Fruit fly (Drosophila melanogaster) whole organism, pupa: Measurements from ENCODE around the gene Ubc6.

Experiments
- CG10348 ChIP-seq: fragments of 200-800 bp; sonication (Bioruptor generic); IDR thresholded peaks from 2 replicates; pipeline ENCODE4 v1.3.6; 2022; ENCODE audit warnings: missing biosample characterization, missing genetic modification characterization
- CG15710 ChIP-seq: fragments of 200-800 bp; sonication (Bioruptor generic); optimal IDR thresholded peaks from 2 replicates; lab custom pipeline; 2018; ENCODE audit warnings: missing biosample characterization, mild to moderate bottlenecking, missing genetic modification characterization, moderate library complexity
- CG17806 ChIP-seq: fragments of 200-800 bp; sonication (Bioruptor generic); optimal IDR thresholded peaks from 2 replicates; lab custom pipeline; 2018; ENCODE audit warnings: missing biosample characterization, mild to moderate bottlenecking, missing genetic modification characterization, moderate library complexity
- CG32121 ChIP-seq: fragments of 200-800 bp; sonication (Bioruptor generic); IDR thresholded peaks from 2 replicates; pipeline ENCODE4 v1.3.6; 2022; ENCODE audit warnings: missing biosample characterization, missing genetic modification characterization
- CG34367 ChIP-seq: fragments of 200-800 bp; sonication (Bioruptor generic); optimal IDR thresholded peaks from 2 replicates; lab custom pipeline; 2018; ENCODE audit warnings: missing biosample characterization, mild to moderate bottlenecking, missing genetic modification characterization
- CG8159 ChIP-seq: fragments of 200-800 bp; sonication (Bioruptor generic); optimal IDR thresholded peaks from 3 replicates; lab custom pipeline; 2018; ENCODE audit warnings: missing biosample characterization, mild to moderate bottlenecking, missing genetic modification characterization, moderate library complexity
- CG9948 ChIP-seq: fragments of 200-800 bp; sonication (Bioruptor generic); optimal IDR thresholded peaks from 2 replicates; lab custom pipeline; 2018; ENCODE audit warnings: missing biosample characterization, mild to moderate bottlenecking, missing genetic modification characterization, moderate library complexity
- D1 ChIP-seq: fragments of 200-800 bp; sonication (Bioruptor generic); optimal IDR thresholded peaks from 2 replicates; lab custom pipeline; 2018; ENCODE audit warnings: missing biosample characterization, mild to moderate bottlenecking, missing genetic modification characterization, moderate library complexity
- EcR ChIP-seq: fragments of 200-800 bp; sonication (Bioruptor generic); optimal IDR thresholded peaks from 3 replicates; lab custom pipeline; 2019; ENCODE audit warnings: missing biosample characterization, missing genetic modification characterization, mild to moderate bottlenecking, moderate library complexity, missing genetic modification reagents
- Ets98B ChIP-seq: fragments of 200-800 bp; sonication (Bioruptor generic); IDR thresholded peaks from 2 replicates; pipeline ENCODE4 v1.3.6; 2022; ENCODE audit warnings: missing biosample characterization, missing genetic modification characterization
- Pif1A ChIP-seq: fragments of 200-800 bp; sonication (Bioruptor generic); optimal IDR thresholded peaks from 3 replicates; lab custom pipeline; 2016; ENCODE audit warnings: missing biosample characterization, missing genetic modification characterization
- gl ChIP-seq: fragments of 200-800 bp; sonication (Bioruptor generic); optimal IDR thresholded peaks from 2 replicates; lab custom pipeline; 2018; ENCODE audit warnings: missing biosample characterization, mild to moderate bottlenecking, missing genetic modification characterization
- rn ChIP-seq: fragments of 200-800 bp; sonication (Bioruptor generic); IDR thresholded peaks from 2 replicates; pipeline ENCODE4 v1.3.6; 2022; ENCODE audit warnings: missing biosample characterization, missing genetic modification characterization

dm6 chr3R:4961946-4962345 is 9.5 kb upstream of the Ubc6 start:
- TF ChIP-seq rn (GFP tag; lab: Robert Waterston, UW) (no peak), CG8159 (no peak), CG15710 (tag; lab: Kevin White, UChicago) (no peak), CG34367 (tag; lab: Kevin White, UChicago) (no peak), Pif1A (GFP tag; lab: Kevin White, UChicago) (no peak), CG10348 (no peak), EcR (GFP tag; lab: Kevin White, UChicago) (no peak), CG32121 (GFP tag; lab: Robert Waterston, UW) (no peak), CG9948 (tag; lab: Kevin White, UChicago) (no peak), gl (tag; lab: Kevin White, UChicago) (no peak), D1 (tag; lab: Kevin White, UChicago) (no peak), CG17806 (tag; lab: Kevin White, UChicago) (no peak), Ets98B (GFP tag; lab: Robert Waterston, UW) (no peak)
